Worm (Caenorhabditis elegans) whole organism, L4 larva: ENCODE results near the gene ada-2.

Experiments
- D1046.2 ChIP-seq: fragments of 200-800 bp; sonication (Bioruptor generic); IDR thresholded peaks from 2 replicates; pipeline ENCODE4 v1.3.6; 2022; ENCODE audit warnings: missing genetic modification characterization, missing compliant biosample characterization
- F37D6.2 ChIP-seq: sonication (generic microtip); optimal IDR thresholded peaks from 2 replicates; lab custom pipeline; 2016; ENCODE audit warnings: mild to moderate bottlenecking, missing genetic modification characterization, missing compliant biosample characterization
- F49E8.2 ChIP-seq: sonication (generic microtip); optimal IDR thresholded peaks from 2 replicates; lab custom pipeline; 2016; ENCODE audit warnings: missing compliant biosample characterization, mild to moderate bottlenecking, missing genetic modification characterization, borderline replicate concordance
- R02D3.7 ChIP-seq: fragments of 150-350 bp; sonication (generic microtip); optimal IDR thresholded peaks from 3 replicates; lab custom pipeline; 2014; ENCODE audit warnings: missing biosample characterization, missing genetic modification characterization
- T20F7.1 ChIP-seq: fragments of 200-800 bp; sonication (Bioruptor generic); optimal IDR thresholded peaks from 2 replicates; lab custom pipeline; 2018; ENCODE audit warnings: mild to moderate bottlenecking, missing genetic modification characterization, missing compliant biosample characterization
- ceh-44 ChIP-seq: fragments of 200-800 bp; sonication (Bioruptor generic); IDR thresholded peaks from 2 replicates; pipeline ENCODE4 v1.3.6; 2022; ENCODE audit warnings: missing genetic modification reagents, missing genetic modification characterization, missing compliant biosample characterization
- ceh-62 ChIP-seq: sonication (generic microtip); optimal IDR thresholded peaks from 2 replicates; lab custom pipeline; 2017; ENCODE audit warnings: missing biosample characterization, missing genetic modification characterization
- ceh-82 ChIP-seq: sonication (generic microtip); optimal IDR thresholded peaks from 2 replicates; lab custom pipeline; 2017; ENCODE audit warnings: missing biosample characterization, missing genetic modification characterization
- cey-2 ChIP-seq: sonication (generic microtip); optimal IDR thresholded peaks from 3 replicates; lab custom pipeline; 2017; ENCODE audit warnings: missing genetic modification characterization, mild to moderate bottlenecking, missing compliant biosample characterization, antibody characterized with exemption, borderline replicate concordance; ENCODE audit not compliant: insufficient read depth
- ctbp-1 ChIP-seq: fragments of 200-800 bp; sonication (Bioruptor generic); IDR thresholded peaks from 2 replicates; pipeline ENCODE4 v1.3.6; 2022; ENCODE audit warnings: missing genetic modification reagents, missing genetic modification characterization, missing compliant biosample characterization
- daf-16 ChIP-seq, 3 experiments: sonication (generic microtip); optimal IDR thresholded peaks; 2 replicates each; lab custom pipeline; 2016 to 2017; ENCODE audit warnings: missing genetic modification characterization in 3 of 3, missing genetic modification reagents in 3 of 3, mild to moderate bottlenecking in 2 of 3, missing compliant biosample characterization in 2 of 3, missing biosample characterization in 1 of 3, moderate library complexity in 1 of 3
- daf-19 ChIP-seq: fragments of 200-800 bp; sonication (Bioruptor generic); conservative IDR thresholded peaks from 2 replicates; pipeline ENCODE4 v1.3.6; 2022; ENCODE audit warnings: missing genetic modification characterization, missing compliant biosample characterization
- dmd-6 ChIP-seq: fragments of 200-800 bp; sonication (Bioruptor generic); IDR thresholded peaks from 2 replicates; pipeline ENCODE4 v1.3.6; 2022; ENCODE audit warnings: missing genetic modification reagents, missing genetic modification characterization, missing compliant biosample characterization
- dmd-8 ChIP-seq: fragments of 200-800 bp; sonication (Bioruptor generic); IDR thresholded peaks from 2 replicates; pipeline ENCODE4 v1.3.6; 2022; ENCODE audit warnings: missing genetic modification characterization, missing compliant biosample characterization
- duxl-1 ChIP-seq: sonication (generic microtip); optimal IDR thresholded peaks from 2 replicates; lab custom pipeline; 2016; ENCODE audit warnings: mild to moderate bottlenecking, missing genetic modification characterization, moderate library complexity, missing compliant biosample characterization; ENCODE audit not compliant: poor library complexity
- dve-1 ChIP-seq: sonication (generic microtip); optimal IDR thresholded peaks from 2 replicates; lab custom pipeline; 2017; ENCODE audit warnings: antibody characterized with exemption, mild to moderate bottlenecking, missing genetic modification characterization, missing compliant biosample characterization; ENCODE audit not compliant: insufficient read depth
- egl-27 ChIP-seq: sonication (generic microtip); optimal IDR thresholded peaks from 3 replicates; lab custom pipeline; 2017; ENCODE audit warnings: missing biosample characterization, missing genetic modification reagents, missing genetic modification characterization
- fkh-10 ChIP-seq: fragments of 150-350 bp; optimal IDR thresholded peaks from 2 replicates; lab custom pipeline; 2014; ENCODE audit warnings: missing biosample characterization, missing genetic modification reagents, missing genetic modification characterization
- gei-8 ChIP-seq: fragments of 200-800 bp; sonication (Bioruptor generic); optimal IDR thresholded peaks from 2 replicates; lab custom pipeline; 2018; ENCODE audit warnings: mild to moderate bottlenecking, missing genetic modification characterization, missing compliant biosample characterization
- hlh-11 ChIP-seq: fragments of 200-800 bp; sonication (Bioruptor generic); optimal IDR thresholded peaks from 2 replicates; lab custom pipeline; 2018; ENCODE audit warnings: mild to moderate bottlenecking, missing genetic modification characterization, missing compliant biosample characterization
- hmg-1.1 ChIP-seq: fragments of 200-800 bp; sonication (Bioruptor generic); IDR thresholded peaks from 2 replicates; pipeline ENCODE4 v1.3.6; 2022; ENCODE audit warnings: missing genetic modification reagents, missing genetic modification characterization, missing compliant biosample characterization
- lin-1 ChIP-seq: fragments of 200-800 bp; sonication (Bioruptor generic); IDR thresholded peaks from 2 replicates; pipeline ENCODE4 v1.3.6; 2022; ENCODE audit warnings: missing genetic modification reagents, missing genetic modification characterization, missing compliant biosample characterization
- lin-15B ChIP-seq: fragments of 150-350 bp; sonication (generic microtip); optimal IDR thresholded peaks from 3 replicates; lab custom pipeline; 2014; ENCODE audit warnings: missing biosample characterization, missing genetic modification characterization
- lin-29 ChIP-seq: fragments of 200-800 bp; sonication (Bioruptor generic); IDR thresholded peaks from 2 replicates; pipeline ENCODE4 v1.3.6; 2022; ENCODE audit warnings: missing genetic modification reagents, missing genetic modification characterization, missing compliant biosample characterization
- lin-38 ChIP-seq: fragments of 200-800 bp; sonication (Bioruptor generic); IDR thresholded peaks from 2 replicates; pipeline ENCODE4 v1.3.6; 2022; ENCODE audit warnings: missing genetic modification reagents, missing genetic modification characterization, missing compliant biosample characterization
- lsy-2 ChIP-seq, 2 experiments: fragments of 150-350 bp in 1 of 2; sonication (generic microtip) in 1 of 2; optimal IDR thresholded peaks; 2 replicates each; lab custom pipeline; 2014 to 2017; ENCODE audit warnings: missing biosample characterization in 2 of 2, missing genetic modification characterization in 2 of 2
- mes-2 ChIP-seq: sonication (generic microtip); optimal IDR thresholded peaks from 2 replicates; lab custom pipeline; 2016; ENCODE audit warnings: missing genotype, mild to moderate bottlenecking, missing genetic modification characterization, missing compliant biosample characterization; ENCODE audit not compliant: poor library complexity, severe bottlenecking
- mxl-3 ChIP-seq: fragments of 200-800 bp; sonication (Bioruptor generic); optimal IDR thresholded peaks from 2 replicates; lab custom pipeline; 2018; ENCODE audit warnings: mild to moderate bottlenecking, missing genetic modification characterization, missing compliant biosample characterization
- nhr-10 ChIP-seq: fragments of 150-350 bp; optimal IDR thresholded peaks from 2 replicates; lab custom pipeline; 2014; ENCODE audit warnings: missing biosample characterization, missing genetic modification characterization
- nhr-237 ChIP-seq: sonication (generic microtip); optimal IDR thresholded peaks from 2 replicates; lab custom pipeline; 2017; ENCODE audit warnings: missing biosample characterization, missing genetic modification characterization
- nhr-25 ChIP-seq: sonication (generic microtip); optimal IDR thresholded peaks from 2 replicates; lab custom pipeline; 2017; ENCODE audit warnings: missing genetic modification characterization, mild to moderate bottlenecking, missing compliant biosample characterization, antibody characterized with exemption, moderate library complexity, borderline replicate concordance; ENCODE audit not compliant: insufficient read depth
- nhr-28 ChIP-seq: fragments of 150-350 bp; optimal IDR thresholded peaks from 2 replicates; lab custom pipeline; 2014; ENCODE audit warnings: missing biosample characterization, missing genetic modification characterization
- nhr-41 ChIP-seq: fragments of 200-800 bp; sonication (Bioruptor generic); IDR thresholded peaks from 2 replicates; pipeline ENCODE4 v1.3.6; 2022; ENCODE audit warnings: missing genetic modification reagents, missing genetic modification characterization, missing compliant biosample characterization
- nhr-42 ChIP-seq: fragments of 200-800 bp; sonication (Bioruptor generic); IDR thresholded peaks from 2 replicates; pipeline ENCODE4 v1.3.6; 2022; ENCODE audit warnings: missing genetic modification characterization, missing compliant biosample characterization
- nhr-48 ChIP-seq: sonication (generic microtip); optimal IDR thresholded peaks from 2 replicates; lab custom pipeline; 2016; ENCODE audit warnings: mild to moderate bottlenecking, missing genetic modification characterization, missing compliant biosample characterization
- php-3 ChIP-seq: fragments of 200-800 bp; sonication (Bioruptor generic); IDR thresholded peaks from 2 replicates; pipeline ENCODE4 v1.3.6; 2022; ENCODE audit warnings: missing genetic modification reagents, missing genetic modification characterization, missing compliant biosample characterization
- pqm-1 ChIP-seq: sonication (generic microtip); optimal IDR thresholded peaks from 2 replicates; lab custom pipeline; 2017; ENCODE audit warnings: missing biosample characterization, missing genetic modification characterization
- saeg-2 ChIP-seq: fragments of 200-800 bp; sonication (Bioruptor generic); IDR thresholded peaks from 2 replicates; pipeline ENCODE4 v1.3.6; 2022; ENCODE audit warnings: missing genetic modification reagents, missing genetic modification characterization, missing compliant biosample characterization
- spr-3 ChIP-seq: fragments of 200-800 bp; sonication (Bioruptor generic); optimal IDR thresholded peaks from 2 replicates; lab custom pipeline; 2018; ENCODE audit warnings: mild to moderate bottlenecking, missing genetic modification characterization, missing compliant biosample characterization
- tag-97 ChIP-seq: fragments of 200-800 bp; sonication (Bioruptor generic); IDR thresholded peaks from 2 replicates; pipeline ENCODE4 v1.3.6; 2022; ENCODE audit warnings: missing genetic modification characterization, missing compliant biosample characterization
- tra-1 ChIP-seq: fragments of 200-800 bp; sonication (Bioruptor generic); IDR thresholded peaks from 2 replicates; pipeline ENCODE4 v1.3.6; 2022; ENCODE audit warnings: missing genetic modification reagents, missing genetic modification characterization, missing compliant biosample characterization
- unc-130 ChIP-seq: sonication (generic microtip); optimal IDR thresholded peaks from 2 replicates; lab custom pipeline; 2016; ENCODE audit warnings: missing genetic modification reagents, missing genetic modification characterization, missing compliant biosample characterization
- zfp-3 ChIP-seq: fragments of 200-800 bp; sonication (Bioruptor generic); conservative IDR thresholded peaks from 2 replicates; pipeline ENCODE4 v1.3.6; 2022; ENCODE audit warnings: missing genetic modification reagents, missing genetic modification characterization, missing compliant biosample characterization
- zip-11 ChIP-seq: fragments of 200-800 bp; sonication (Bioruptor generic); IDR thresholded peaks from 2 replicates; pipeline ENCODE4 v1.3.6; 2022; ENCODE audit warnings: missing genetic modification characterization, missing compliant biosample characterization

ada-2 gene

DNA sequence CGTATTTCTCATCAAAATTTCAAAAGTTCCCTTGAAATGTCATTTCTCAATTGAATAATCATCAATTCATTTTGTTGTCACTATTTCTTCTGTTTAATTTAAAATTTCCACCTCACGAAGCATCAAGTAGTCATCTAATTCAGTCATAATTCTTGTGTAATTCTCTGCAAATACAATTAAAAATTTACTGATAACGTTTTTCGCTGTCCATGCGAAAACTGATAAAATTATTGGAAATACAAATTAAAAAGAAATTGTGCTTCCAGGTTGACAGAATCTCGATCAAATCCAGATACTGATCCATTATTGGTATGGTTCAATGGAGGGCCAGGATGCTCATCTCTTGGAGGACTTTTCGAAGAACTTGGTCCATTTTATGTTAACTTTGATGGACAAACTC, 18.8 kb upstream of the ada-2 start:
- TF ChIP-seq pqm-1 (tag; lab: Kevin White, UChicago), result peak; percentile 54
- TF ChIP-seq mes-2 (tag; lab: Kevin White, UChicago), result no peak
- TF ChIP-seq dmd-6 (GFP tag; lab: Robert Waterston, UW), result peak; percentile 55; the same call in 1 of the 2 replicates
- peak; percentile 77 for TF ChIP-seq php-3 (GFP tag; lab: Robert Waterston, UW)
- TF ChIP-seq ceh-44 (GFP tag; lab: Robert Waterston, UW), result no peak
- TF ChIP-seq nhr-28, result peak; percentile 66

ce11 chrII:7236937-7237336, 15.1 kb upstream of the ada-2 start:
- peak; percentile 1 for TF ChIP-seq pqm-1 (tag; lab: Kevin White, UChicago)
- TF ChIP-seq daf-16 (GFP tag; optimal IDR thresholded peaks at IDR 0.05; lab: Kevin White, UChicago), result no peak
- peak; percentile 39 for TF ChIP-seq daf-16 (tag; optimal IDR thresholded peaks at IDR 0.05; lab: Kevin White, UChicago)
- no peak for TF ChIP-seq lin-15B (tag; lab: Kevin White, UChicago)
- no peak for TF ChIP-seq nhr-237 (tag; lab: Kevin White, UChicago)
- no peak for TF ChIP-seq nhr-42 (GFP tag; lab: Robert Waterston, UW)
- TF ChIP-seq saeg-2 (GFP tag; lab: Robert Waterston, UW), result no peak
- no peak for TF ChIP-seq lin-1 (GFP tag; lab: Robert Waterston, UW)
- TF ChIP-seq hlh-11 (tag; lab: Kevin White, UChicago), result peak; percentile 53
- peak; percentile 78 for TF ChIP-seq dmd-6 (GFP tag; lab: Robert Waterston, UW)
- TF ChIP-seq mxl-3 (GFP tag; lab: Kevin White, UChicago), result no peak
- TF ChIP-seq tag-97, result no peak
- peak; percentile 26 for TF ChIP-seq mes-2 (tag; lab: Kevin White, UChicago)
- 0 out of 2 replicates have a peak, but pooled peaks have one; percentile 39 for TF ChIP-seq tra-1 (GFP tag; lab: Robert Waterston, UW)
- TF ChIP-seq nhr-28, result peak; percentile 28
- peak; percentile 2 for TF ChIP-seq dve-1 (tag; lab: Kevin White, UChicago)
- no peak for TF ChIP-seq lin-38 (GFP tag; lab: Robert Waterston, UW)
- TF ChIP-seq ctbp-1, result no peak

DNA sequence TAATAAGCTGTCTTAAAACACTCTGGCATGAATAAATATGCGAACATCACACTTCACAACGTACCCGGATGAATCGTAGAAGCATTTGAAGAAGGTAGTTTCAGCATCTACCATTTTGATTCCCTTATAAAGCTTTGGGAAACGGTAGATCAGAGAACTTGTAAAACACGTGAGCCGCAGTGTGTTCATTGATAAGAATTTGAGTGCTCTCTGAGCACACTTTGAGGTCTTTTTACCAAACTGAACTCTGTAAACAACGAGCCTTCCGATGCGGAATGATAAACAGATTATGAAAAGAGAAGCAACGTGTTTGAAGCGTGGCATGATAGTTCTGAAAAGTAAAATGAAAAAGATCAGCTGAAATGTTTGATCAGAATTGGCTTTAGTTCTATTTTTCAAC, 13.8 kb upstream of the ada-2 start, which contains the start of gene aqp-1:
Gene aqp-1 (minus strand): TSS at position 102 of the 400 bp plus-strand sequence.
- peak; percentile 81 for TF ChIP-seq hlh-11 (tag; lab: Kevin White, UChicago)
- TF ChIP-seq saeg-2 (GFP tag; lab: Robert Waterston, UW), result no peak
- peak; percentile 74 for TF ChIP-seq dve-1 (tag; lab: Kevin White, UChicago)
- no peak for TF ChIP-seq cey-2 (tag; lab: Kevin White, UChicago)
- peak; percentile 52 for TF ChIP-seq mxl-3 (GFP tag; lab: Kevin White, UChicago)
- no peak for TF ChIP-seq fkh-10 (GFP tag; lab: Kevin White, UChicago)
- TF ChIP-seq daf-16 (GFP tag; optimal IDR thresholded peaks at IDR 0.05; lab: Kevin White, UChicago), result peak in 1 of 2 experiments; percentile 67
- TF ChIP-seq daf-16 (tag; optimal IDR thresholded peaks at IDR 0.05; lab: Kevin White, UChicago), result peak; percentile 99
- no peak for TF ChIP-seq egl-27
- TF ChIP-seq R02D3.7 (tag; lab: Kevin White, UChicago), result no peak
- no peak for TF ChIP-seq dmd-8 (GFP tag; lab: Robert Waterston, UW)
- TF ChIP-seq duxl-1 (tag; lab: Kevin White, UChicago), result no peak
- TF ChIP-seq ceh-62 (tag; lab: Kevin White, UChicago), result no peak
- no peak for TF ChIP-seq nhr-41 (GFP tag; lab: Robert Waterston, UW)
- no peak for TF ChIP-seq D1046.2 (GFP tag; lab: Robert Waterston, UW)
- peak; percentile 80 for TF ChIP-seq nhr-48
- TF ChIP-seq dmd-6 (GFP tag; lab: Robert Waterston, UW), result peak; percentile 91
- TF ChIP-seq F37D6.2 (tag; lab: Kevin White, UChicago), result no peak
- TF ChIP-seq zip-11 (GFP tag; lab: Robert Waterston, UW), result no peak
- TF ChIP-seq unc-130 (GFP tag; lab: Kevin White, UChicago), result no peak
- peak; percentile 47 for TF ChIP-seq pqm-1 (tag; lab: Kevin White, UChicago)
- no peak for TF ChIP-seq ceh-82
- TF ChIP-seq T20F7.1 (GFP tag; lab: Kevin White, UChicago), result no peak
- TF ChIP-seq lin-29, result no peak
- no peak for TF ChIP-seq nhr-10 (tag; lab: Kevin White, UChicago)
- no peak for TF ChIP-seq gei-8 (GFP tag; lab: Kevin White, UChicago)
- no peak for TF ChIP-seq spr-3
- no peak for TF ChIP-seq F49E8.2 (tag; lab: Kevin White, UChicago)
- no peak for TF ChIP-seq hmg-1.1 (GFP tag; lab: Robert Waterston, UW)
- no peak for TF ChIP-seq nhr-25 (tag; lab: Kevin White, UChicago)
- TF ChIP-seq zfp-3, result no peak
- peak; percentile 57 for TF ChIP-seq nhr-28
- TF ChIP-seq daf-19 (GFP tag; lab: Robert Waterston, UW), result no peak
- peak; percentile 19 for TF ChIP-seq lsy-2 (tag; optimal IDR thresholded peaks at IDR 0.05; lab: Kevin White, UChicago)
